Worm (Caenorhabditis elegans): ENCODE data around the gene F13A7.14.

The F13A7.14 gene

ce11 chrV:16433471-16433870, 31.8 kb downstream of the F13A7.14 start, which contains the start of gene clec-234:
Gene clec-234, minus strand, starts transcription at chrV:16433571.
- no peak for TF ChIP-seq lin-39 (tag; optimal IDR thresholded peaks at IDR 0.05)
- no peak for TF ChIP-seq unc-130 (tag; optimal IDR thresholded peaks at IDR 0.05)
- no peak for TF ChIP-seq ama-1 (optimal IDR thresholded peaks at IDR 0.05)
- no peak for TF ChIP-seq lin-13 (GFP tag; optimal IDR thresholded peaks at IDR 0.05)
- no peak for TF ChIP-seq pax-3 (tag; optimal IDR thresholded peaks at IDR 0.05)
- no peak for TF ChIP-seq snpc-4 (tag; optimal IDR thresholded peaks at IDR 0.05)
- TF ChIP-seq ceh-88 (GFP tag; IDR thresholded peaks at IDR 0.05) = no peak
- no peak for TF ChIP-seq nhr-237 (tag; optimal IDR thresholded peaks at IDR 0.05)
- TF ChIP-seq unc-98 (GFP tag; IDR thresholded peaks at IDR 0.05) = no peak
- no peak for TF ChIP-seq isw-1 (GFP tag; IDR thresholded peaks at IDR 0.05)
- TF ChIP-seq hlh-4 (tag; optimal IDR thresholded peaks at IDR 0.05) = no peak
- TF ChIP-seq fkh-4 (tag; optimal IDR thresholded peaks at IDR 0.05; ENCODE audit: borderline replicate concordance) = no peak
- TF ChIP-seq nhr-12 (tag; optimal IDR thresholded peaks at IDR 0.05) = no peak
- no peak for TF ChIP-seq lsy-2 (tag; optimal IDR thresholded peaks at IDR 0.05)
- TF ChIP-seq elt-2 (tag; optimal IDR thresholded peaks at IDR 0.05) = no peak
- no peak for TF ChIP-seq unc-62 (GFP tag; optimal IDR thresholded peaks at IDR 0.05)
- no peak for TF ChIP-seq lin-15B (tag; optimal IDR thresholded peaks at IDR 0.05)
- no peak for TF ChIP-seq aha-1 (tag; optimal IDR thresholded peaks at IDR 0.05)
- no peak for TF ChIP-seq ceh-8 (GFP tag; optimal IDR thresholded peaks at IDR 0.05)

- TF ChIP-seq vab-15 (tag; optimal IDR thresholded peaks at IDR 0.05) (no peak), nhr-20 (tag; optimal IDR thresholded peaks at IDR 0.05) (no peak), nhr-84 (tag; optimal IDR thresholded peaks at IDR 0.05) (no peak), lin-15B (tag; optimal IDR thresholded peaks at IDR 0.05) (no peak), nhr-19 (GFP tag; conservative IDR thresholded peaks at IDR 0.05) (no peak), nhr-237 (tag; optimal IDR thresholded peaks at IDR 0.05) (no peak), ceh-88 (GFP tag; IDR thresholded peaks at IDR 0.05) (no peak), hpl-2 (GFP tag; optimal IDR thresholded peaks at IDR 0.05) (no peak), blmp-1 (tag; optimal IDR thresholded peaks at IDR 0.05) (no peak)
Observed at ce11 chrV:16435510-16435909, 33.8 kb downstream of the F13A7.14 start, which contains the start of the genes F26D2.13 and F26D2.14. Gene F26D2.13, minus strand, starts transcription at chrV:16435610. Gene F26D2.14, plus strand, starts transcription at chrV:16435855.

ce11 chrV:16437546-16437945, 35.9 kb downstream of the F13A7.14 start, which contains the start of gene F26D2.15:
Gene F26D2.15, plus strand, starts transcription at chrV:16437846.
- no peak for TF ChIP-seq egl-13 (tag; optimal IDR thresholded peaks at IDR 0.05)
- no peak for TF ChIP-seq nhr-71 (tag; optimal IDR thresholded peaks at IDR 0.05)
- TF ChIP-seq nhr-77 (tag; optimal IDR thresholded peaks at IDR 0.05) = no peak
- no peak for TF ChIP-seq ceh-90 (tag; optimal IDR thresholded peaks at IDR 0.05)
- TF ChIP-seq mdl-1 (tag; optimal IDR thresholded peaks at IDR 0.05) = no peak

ce11 chrV:16443626-16444025, 41.9 kb downstream of the F13A7.14 start, which contains the start of gene srh-141:
Gene srh-141, plus strand, starts transcription at chrV:16443926.
- no peak for TF ChIP-seq sox-4 (tag; optimal IDR thresholded peaks at IDR 0.05)
- TF ChIP-seq lin-35 (GFP tag; optimal IDR thresholded peaks at IDR 0.05) = no peak
- TF ChIP-seq grh-1 (GFP tag; IDR thresholded peaks at IDR 0.05) = no peak
- no peak for TF ChIP-seq fkh-4 (tag; optimal IDR thresholded peaks at IDR 0.05; ENCODE audit: borderline replicate concordance)
- TF ChIP-seq elt-3 (tag; optimal IDR thresholded peaks at IDR 0.05) = no peak

- TF ChIP-seq zag-1 (tag; optimal IDR thresholded peaks at IDR 0.05) (no peak), ztf-11 (tag; optimal IDR thresholded peaks at IDR 0.05) (no peak), Y116A8C.19 (tag; optimal IDR thresholded peaks at IDR 0.05; ENCODE audit: borderline replicate concordance) (no peak), fkh-10 (GFP tag; optimal IDR thresholded peaks at IDR 0.05) (no peak), egl-27 (tag; optimal IDR thresholded peaks at IDR 0.05) (no peak), nhr-85 (tag) (no peak), vab-15 (tag; optimal IDR thresholded peaks at IDR 0.05) (no peak), lin-13 (GFP tag; optimal IDR thresholded peaks at IDR 0.05) (no peak), F16B12.6 (tag; optimal IDR thresholded peaks at IDR 0.05) (no peak), ceh-63 (GFP tag; optimal IDR thresholded peaks at IDR 0.05) (no peak), unc-86 (tag; optimal IDR thresholded peaks at IDR 0.05) (no peak), sptf-1 (tag; optimal IDR thresholded peaks at IDR 0.05) (no peak), ets-5 (GFP tag; IDR thresholded peaks at IDR 0.05) (no peak), nhr-12 (tag; optimal IDR thresholded peaks at IDR 0.05) (no peak), mef-2 (tag; optimal IDR thresholded peaks at IDR 0.05) (no peak)
Observed at ce11 chrV:16445676-16446075, 44.0 kb downstream of the F13A7.14 start, which contains the start of gene T08G3.6. Gene T08G3.6, plus strand, starts transcription at chrV:16445976.
